Comparison of ENCODE assay signal across 2 fruit fly cellular contexts in the genomic region with DNA sequence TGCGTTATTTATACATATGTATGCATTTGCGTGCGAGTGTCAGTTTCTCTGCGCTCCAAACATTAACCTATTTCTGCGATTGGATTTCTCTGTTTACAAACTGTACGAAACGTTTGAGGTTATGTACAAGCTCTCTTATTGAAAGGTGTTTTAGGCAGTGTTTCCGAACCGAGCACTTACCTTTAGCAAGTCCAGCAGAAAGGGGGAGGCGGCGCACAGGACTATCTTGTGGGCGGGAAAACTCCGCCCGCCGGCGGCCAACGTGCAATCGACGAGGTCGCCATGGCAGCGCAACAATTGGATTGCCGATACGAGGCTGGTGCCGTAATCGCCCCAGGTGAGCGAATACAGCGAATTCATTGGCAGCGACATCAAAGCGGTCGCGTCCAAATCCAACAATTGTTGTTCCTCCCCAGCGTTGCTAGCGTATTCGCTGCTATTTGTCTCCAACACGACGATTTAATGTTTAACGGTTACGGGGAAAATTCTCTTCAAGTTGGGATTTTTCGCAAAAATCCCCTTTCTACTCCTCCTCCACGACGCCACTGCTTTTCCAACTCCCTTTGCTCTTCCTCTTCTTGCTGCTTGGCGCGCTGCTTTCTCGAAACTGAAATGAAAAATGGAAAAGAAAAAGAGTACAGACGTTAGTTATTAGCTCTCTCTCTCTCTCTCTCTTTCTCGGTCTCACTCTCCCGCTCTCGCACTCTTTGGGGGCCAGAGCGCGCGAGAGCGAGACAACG.
A peak's percentile ranks its signal among the peaks of the same experiment; 100 is the strongest.
TF ChIP-seq lines count a peak whose summit lies in the region.

No protein-coding gene starts in this region.

TF ChIP-seq in whole organism, embryonic, 481 proteins besides CTCF, POLR2A, EP300 and RAD21 (continued from another document and continues in another):
- TF ChIP-seq Blimp-1 (GFP tag; optimal IDR thresholded peaks at IDR 0.05; lab: Kevin White, UChicago) (peak; percentile 80), CG1792 (GFP tag; optimal IDR thresholded peaks at IDR 0.05; lab: Kevin White, UChicago) (peak; percentile 87), az2 (GFP tag; optimal IDR thresholded peaks at IDR 0.05; lab: Kevin White, UChicago) (peak; percentile 90), CG2678 (tag; optimal IDR thresholded peaks at IDR 0.05; lab: Kevin White, UChicago) (peak; percentile 90), HmgZ (tag; optimal IDR thresholded peaks at IDR 0.05; lab: Kevin White, UChicago) (peak; percentile 92), wek (GFP tag; optimal IDR thresholded peaks at IDR 0.05; lab: Kevin White, UChicago) (peak; percentile 68), NC2α (GFP tag; optimal IDR thresholded peaks at IDR 0.05; lab: Kevin White, UChicago) (peak; percentile 77), jing (GFP tag; optimal IDR thresholded peaks at IDR 0.05; lab: Kevin White, UChicago) (peak; percentile 63), CkIIα-i1 (GFP tag; IDR thresholded peaks at IDR 0.05; lab: Robert Waterston, UW) (peak; percentile 45; the same call in 1 of the 2 replicates), z (GFP tag; IDR thresholded peaks at IDR 0.05; lab: Robert Waterston, UW) (peak; percentile 81), NFAT (GFP tag; IDR thresholded peaks at IDR 0.05; lab: Robert Waterston, UW) (peak; percentile 94), Dek (tag; optimal IDR thresholded peaks at IDR 0.05; lab: Kevin White, UChicago) (peak; percentile 86), corto (GFP tag; optimal IDR thresholded peaks at IDR 0.05; lab: Kevin White, UChicago) (peak; percentile 81), Usf (GFP tag; optimal IDR thresholded peaks at IDR 0.05; lab: Kevin White, UChicago) (peak; percentile 84), Atf-2 (GFP tag; optimal IDR thresholded peaks at IDR 0.05; lab: Kevin White, UChicago) (peak; percentile 81), ems (GFP tag; optimal IDR thresholded peaks at IDR 0.05; lab: Kevin White, UChicago) (peak; percentile 84), CG43689 (GFP tag; IDR thresholded peaks at IDR 0.05; lab: Robert Waterston, UW) (peak; percentile 85), bowl (GFP tag; IDR thresholded peaks at IDR 0.05; lab: Robert Waterston, UW) (peak; percentile 57), B-H1 (GFP tag; IDR thresholded peaks at IDR 0.05; lab: Robert Waterston, UW) (peak; percentile 74), ranshi (GFP tag; IDR thresholded peaks at IDR 0.05; lab: Robert Waterston, UW) (peak; percentile 88), CG13775 (GFP tag; optimal IDR thresholded peaks at IDR 0.05; lab: Kevin White, UChicago) (peak; percentile 87), CG17802 (tag; optimal IDR thresholded peaks at IDR 0.05; lab: Kevin White, UChicago) (peak; percentile 56), CG11504 (tag; optimal IDR thresholded peaks at IDR 0.05; lab: Kevin White, UChicago) (peak; percentile 85), ind (GFP tag; optimal IDR thresholded peaks at IDR 0.05; lab: Kevin White, UChicago) (peak; percentile 94), HLHmδ (GFP tag; optimal IDR thresholded peaks at IDR 0.05; lab: Kevin White, UChicago) (peak; percentile 52), Six4 (GFP tag; optimal IDR thresholded peaks at IDR 0.05; lab: Kevin White, UChicago) (peak; percentile 75), CG13287 (GFP tag; IDR thresholded peaks at IDR 0.05; lab: Robert Waterston, UW; ENCODE audit: partially characterized antibody) (0 out of 2 replicates have a peak, but pooled peaks have one; percentile 6), CG31441 (GFP tag; IDR thresholded peaks at IDR 0.05; lab: Robert Waterston, UW) (peak; percentile 79), lola (GFP tag; optimal IDR thresholded peaks at IDR 0.05; lab: Kevin White, UChicago) (peak in 1 of 3 experiments; percentile 63), slbo (GFP tag; IDR thresholded peaks at IDR 0.05; lab: Robert Waterston, UW) (peak; percentile 96), pfk (GFP tag; optimal IDR thresholded peaks at IDR 0.05; lab: Kevin White, UChicago) (no peak), Dad (GFP tag; optimal IDR thresholded peaks at IDR 0.05; lab: Kevin White, UChicago) (peak; percentile 84), kni (GFP tag; optimal IDR thresholded peaks at IDR 0.05; lab: Kevin White, UChicago) (peak; percentile 68), ap (GFP tag; IDR thresholded peaks at IDR 0.05; lab: Robert Waterston, UW) (peak; percentile 81), CG10959 (GFP tag; IDR thresholded peaks at IDR 0.05; lab: Robert Waterston, UW) (peak; percentile 55; the same call in 1 of the 2 replicates), ttk (GFP tag; IDR thresholded peaks at IDR 0.05; lab: Robert Waterston, UW) (peak; percentile 86), CG7372 (GFP tag; IDR thresholded peaks at IDR 0.05; lab: Robert Waterston, UW) (peak; percentile 89), CG1603 (tag; optimal IDR thresholded peaks at IDR 0.05; lab: Kevin White, UChicago) (peak; percentile 92), Dp (GFP tag; optimal IDR thresholded peaks at IDR 0.05; lab: Kevin White, UChicago) (peak; percentile 11), lilli (GFP tag; optimal IDR thresholded peaks at IDR 0.05; lab: Kevin White, UChicago) (peak; percentile 95), BtbVII (GFP tag; optimal IDR thresholded peaks at IDR 0.05; lab: Kevin White, UChicago) (peak; percentile 81), CG12769 (tag; optimal IDR thresholded peaks at IDR 0.05; lab: Kevin White, UChicago) (peak; percentile 97), unpg (GFP tag; optimal IDR thresholded peaks at IDR 0.05; lab: Kevin White, UChicago) (peak; percentile 86), CG4424 (GFP tag; optimal IDR thresholded peaks at IDR 0.05; lab: Kevin White, UChicago) (peak; percentile 86), Fer2 (tag; optimal IDR thresholded peaks at IDR 0.05; lab: Kevin White, UChicago) (peak; percentile 73), sna (GFP tag; IDR thresholded peaks at IDR 0.05; lab: Robert Waterston, UW; ENCODE audit: partially characterized antibody) (peak; percentile 12; the same call in 1 of the 2 replicates), MBD-R2 (GFP tag; IDR thresholded peaks at IDR 0.05; lab: Robert Waterston, UW) (peak; percentile 76), Neu2 (GFP tag; optimal IDR thresholded peaks at IDR 0.05; lab: Kevin White, UChicago; ENCODE audit: borderline replicate concordance) (peak; percentile 51), eyg (GFP tag; optimal IDR thresholded peaks at IDR 0.05; lab: Kevin White, UChicago) (peak; percentile 70), ara (GFP tag; IDR thresholded peaks at IDR 0.05; lab: Robert Waterston, UW) (peak; percentile 92), CG6683 (GFP tag; optimal IDR thresholded peaks at IDR 0.05; lab: Kevin White, UChicago) (peak; percentile 67), Atf6 (GFP tag; IDR thresholded peaks at IDR 0.05; lab: Robert Waterston, UW) (peak; percentile 95), CG32532 (GFP tag; IDR thresholded peaks at IDR 0.05; lab: Robert Waterston, UW) (peak; percentile 96), CG32772 (GFP tag; IDR thresholded peaks at IDR 0.05; lab: Robert Waterston, UW) (peak; percentile 90), ERR (GFP tag; optimal IDR thresholded peaks at IDR 0.05; lab: Kevin White, UChicago) (peak; percentile 84), Fer1 (GFP tag; optimal IDR thresholded peaks at IDR 0.05; lab: Kevin White, UChicago) (peak; percentile 90), org-1 (GFP tag; optimal IDR thresholded peaks at IDR 0.05; lab: Kevin White, UChicago) (peak; percentile 84), CG17186 (GFP tag; optimal IDR thresholded peaks at IDR 0.05; lab: Kevin White, UChicago) (peak; percentile 50), tin (GFP tag; optimal IDR thresholded peaks at IDR 0.05; lab: Kevin White, UChicago) (peak; percentile 89)

TF ChIP-seq in whole organism, prepupa, 60 proteins besides CTCF, POLR2A, EP300 and RAD21 (continued from another document):
- TF ChIP-seq Ets96B (tag; optimal IDR thresholded peaks at IDR 0.05; lab: Kevin White, UChicago) = peak; percentile 78
- peak; percentile 50 for TF ChIP-seq Hr38 (GFP tag; optimal IDR thresholded peaks at IDR 0.05; lab: Kevin White, UChicago)
- peak; percentile 91 for TF ChIP-seq Eip75B (GFP tag; optimal IDR thresholded peaks at IDR 0.05; lab: Kevin White, UChicago)
- TF ChIP-seq Sox14 (GFP tag; optimal IDR thresholded peaks at IDR 0.05; lab: Kevin White, UChicago) = peak; percentile 92
- TF ChIP-seq topi (GFP tag; optimal IDR thresholded peaks at IDR 0.05; lab: Kevin White, UChicago) = peak; percentile 88
- TF ChIP-seq Blimp-1 (GFP tag; optimal IDR thresholded peaks at IDR 0.05; lab: Kevin White, UChicago) = peak; percentile 56
- peak; percentile 94 for TF ChIP-seq Hr39 (GFP tag; optimal IDR thresholded peaks at IDR 0.05; lab: Kevin White, UChicago)
- TF ChIP-seq lz (GFP tag; optimal IDR thresholded peaks at IDR 0.05; lab: Kevin White, UChicago) = peak; percentile 92
- peak; percentile 96 for TF ChIP-seq eg (GFP tag; IDR thresholded peaks at IDR 0.05; lab: Robert Waterston, UW)
- peak; percentile 93 for TF ChIP-seq CG4318 (GFP tag; optimal IDR thresholded peaks at IDR 0.05; lab: Kevin White, UChicago)
- peak; percentile 94 for TF ChIP-seq CG31627 (GFP tag; optimal IDR thresholded peaks at IDR 0.05; lab: Kevin White, UChicago)
- TF ChIP-seq CG11294 (GFP tag; IDR thresholded peaks at IDR 0.05; lab: Robert Waterston, UW) = peak; percentile 95
- TF ChIP-seq fd85E (GFP tag; optimal IDR thresholded peaks at IDR 0.05; lab: Kevin White, UChicago) = peak; percentile 75
